Worm (Caenorhabditis elegans): ENCODE results near the gene flp-11.

flp-11 gene

ce11 chrX:4651428-4651827 is 26.5 kb downstream of the flp-11 start:
- no peak for TF ChIP-seq ztf-7 (tag; optimal IDR thresholded peaks at IDR 0.05)
- TF ChIP-seq unc-62 (GFP tag; optimal IDR thresholded peaks at IDR 0.05 in 1 of 2) = peak in 1 of 2 experiments; percentile 85
- no peak for TF ChIP-seq unc-62 (tag; optimal IDR thresholded peaks at IDR 0.05)

DNA sequence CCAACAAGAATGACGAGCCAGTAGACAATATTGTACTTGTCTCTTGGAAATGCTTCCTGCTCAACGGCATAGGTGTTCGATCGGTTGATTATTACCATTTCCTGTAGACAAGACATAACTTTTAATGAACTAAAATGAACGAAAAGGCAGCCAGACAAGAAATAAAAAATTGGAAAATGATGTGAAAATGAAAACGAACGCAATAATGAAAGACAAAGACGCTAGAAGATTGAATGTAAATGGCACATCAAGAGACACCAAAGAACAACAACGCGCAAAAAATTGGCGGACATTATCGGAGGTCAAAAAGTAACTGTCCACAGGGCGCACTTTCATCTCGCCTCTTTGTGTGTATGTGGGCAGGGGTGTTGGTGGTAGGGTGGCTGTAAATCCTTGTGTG is 28.8 kb downstream of the flp-11 start, which contains the start of gene ent-5:
ent-5 (minus strand) TSS at position 101 of the 400 bp plus-strand sequence.
- TF ChIP-seq D1046.2 (GFP tag; IDR thresholded peaks at IDR 0.05) (no peak), lim-7 (GFP tag; IDR thresholded peaks at IDR 0.05) (no peak), fos-1 (tag; optimal IDR thresholded peaks at IDR 0.05) (no peak), ceh-28 (tag; optimal IDR thresholded peaks at IDR 0.05) (no peak), aly-2 (tag; optimal IDR thresholded peaks at IDR 0.05) (no peak), tag-97 (GFP tag; IDR thresholded peaks at IDR 0.05) (no peak), unc-39 (tag; optimal IDR thresholded peaks at IDR 0.05) (no peak), ama-1 (optimal IDR thresholded peaks at IDR 0.05) (no peak), arid-1 (GFP tag; conservative IDR thresholded peaks at IDR 0.05) (no peak), php-3 (GFP tag; IDR thresholded peaks at IDR 0.05) (no peak), F44E2.7 (GFP tag; IDR thresholded peaks at IDR 0.05) (no peak), set-16 (GFP tag; IDR thresholded peaks at IDR 0.05) (no peak), ctbp-1 (GFP tag; IDR thresholded peaks at IDR 0.05) (no peak), Y48G9A.11 (GFP tag; IDR thresholded peaks at IDR 0.05) (no peak), gei-8 (GFP tag; optimal IDR thresholded peaks at IDR 0.05) (no peak), ces-1 (GFP tag; optimal IDR thresholded peaks at IDR 0.05) (no peak), lin-39 (tag; optimal IDR thresholded peaks at IDR 0.05) (no peak), lir-3 (tag; optimal IDR thresholded peaks at IDR 0.05) (no peak), nhr-77 (tag; optimal IDR thresholded peaks at IDR 0.05) (no peak), ztf-7 (tag; optimal IDR thresholded peaks at IDR 0.05) (no peak)

DNA sequence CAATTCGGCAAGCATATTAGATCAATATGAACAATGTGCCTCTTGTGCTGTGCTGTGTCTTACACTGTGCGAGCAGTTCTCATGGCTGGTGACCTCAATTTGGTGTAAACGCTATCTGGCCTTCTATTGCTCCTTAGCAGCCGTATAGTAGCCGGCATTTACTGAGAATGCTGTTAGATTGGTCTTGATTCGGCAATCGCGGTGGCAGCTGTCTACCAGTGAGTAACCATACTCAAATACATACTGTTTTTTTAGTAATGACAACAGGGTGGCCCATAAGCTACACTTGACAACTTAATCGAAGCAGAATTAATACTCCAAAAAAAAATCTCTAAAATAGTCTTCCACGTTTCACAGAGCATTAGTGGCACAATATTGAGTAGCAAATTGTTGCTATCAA is 30.8 kb downstream of the flp-11 start, which contains the start of gene C46C11.4:
C46C11.4 (minus strand) TSS at position 101 of the 400 bp plus-strand sequence.
- no peak for TF ChIP-seq lin-13 (GFP tag; optimal IDR thresholded peaks at IDR 0.05)
- no peak for TF ChIP-seq nhr-77 (tag; optimal IDR thresholded peaks at IDR 0.05)
- no peak for TF ChIP-seq lir-3 (tag; optimal IDR thresholded peaks at IDR 0.05)
- TF ChIP-seq nhr-102 (tag; optimal IDR thresholded peaks at IDR 0.05) = no peak
- no peak for TF ChIP-seq ceh-82 (tag; optimal IDR thresholded peaks at IDR 0.05)
- TF ChIP-seq R02D3.7 (tag; optimal IDR thresholded peaks at IDR 0.05) = no peak
- no peak for TF ChIP-seq nhr-76 (tag; optimal IDR thresholded peaks at IDR 0.05)
- TF ChIP-seq vab-7 (GFP tag; IDR thresholded peaks at IDR 0.05) = no peak
- TF ChIP-seq snpc-1.2 (GFP tag; IDR thresholded peaks at IDR 0.05) = no peak
- no peak for TF ChIP-seq daf-8 (GFP tag; IDR thresholded peaks at IDR 0.05)
- TF ChIP-seq zag-1 (tag; optimal IDR thresholded peaks at IDR 0.05) = no peak
- no peak for TF ChIP-seq F10B5.3 (tag; optimal IDR thresholded peaks at IDR 0.05)
- TF ChIP-seq Y105C5A.15 (GFP tag; IDR thresholded peaks at IDR 0.05) = no peak
- no peak for TF ChIP-seq arid-1 (GFP tag; conservative IDR thresholded peaks at IDR 0.05)

ce11 chrX:4636821-4637220 is 41.1 kb downstream of the flp-11 start, which contains the start of gene hosl-1:
Gene hosl-1 (plus strand): TSS chrX:4637121.
- TF ChIP-seq hif-1 (tag; optimal IDR thresholded peaks at IDR 0.05) = peak in 1 of 2 experiments; percentile 42
- TF ChIP-seq nhr-41 (GFP tag; IDR thresholded peaks at IDR 0.05) = no peak

DNA sequence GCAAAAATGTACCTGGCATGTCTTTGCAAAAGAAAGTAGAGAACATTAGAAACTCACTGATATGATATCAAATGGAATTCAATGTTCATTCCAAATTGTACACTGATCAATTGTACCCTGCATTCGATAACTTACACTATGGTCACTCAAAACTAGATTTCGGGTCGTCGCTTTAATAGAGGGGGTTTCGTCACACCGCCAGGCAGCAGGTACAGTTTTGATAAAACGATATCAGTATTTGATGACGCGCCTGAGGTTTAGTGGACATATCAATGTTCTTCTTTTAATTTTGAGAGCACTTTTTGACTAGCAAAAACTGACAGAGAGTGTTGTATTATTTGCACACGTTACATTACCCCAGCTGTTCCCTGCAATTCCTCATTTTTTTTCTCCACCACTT is 41.8 kb downstream of the flp-11 start:
- TF ChIP-seq nhr-28 (tag; optimal IDR thresholded peaks at IDR 0.05) (peak; percentile 52), daf-8 (GFP tag; IDR thresholded peaks at IDR 0.05) (no peak), arid-1 (GFP tag; conservative IDR thresholded peaks at IDR 0.05) (no peak), madf-5 (GFP tag; IDR thresholded peaks at IDR 0.05) (no peak), spr-3 (GFP tag; optimal IDR thresholded peaks at IDR 0.05) (no peak), hlh-11 (tag; optimal IDR thresholded peaks at IDR 0.05) (peak; percentile 9), R02D3.7 (tag; optimal IDR thresholded peaks at IDR 0.05) (no peak), Y75B8A.6 (GFP tag; IDR thresholded peaks at IDR 0.05) (no peak), jun-1 (tag; optimal IDR thresholded peaks at IDR 0.05) (no peak), fkh-10 (GFP tag; optimal IDR thresholded peaks at IDR 0.05) (no peak), ceh-20 (GFP tag; IDR thresholded peaks at IDR 0.05) (no peak), mxl-3 (GFP tag; optimal IDR thresholded peaks at IDR 0.05) (no peak), lir-3 (tag; optimal IDR thresholded peaks at IDR 0.05) (no peak), dmd-6 (GFP tag; IDR thresholded peaks at IDR 0.05) (peak; percentile 64), ceh-62 (tag; optimal IDR thresholded peaks at IDR 0.05) (no peak), nhr-76 (tag; optimal IDR thresholded peaks at IDR 0.05) (no peak), dve-1 (tag; optimal IDR thresholded peaks at IDR 0.05; ENCODE audit: insufficient read depth) (peak; percentile 20)

Data from whole organism, L4 larva.